Fruit fly (Drosophila melanogaster) whole organism, embryonic: Measurements from ENCODE around the gene BCL7-like.

Experiments
- Antp ChIP-seq: fragments of 200-800 bp; sonication (Bioruptor generic); optimal IDR thresholded peaks from 3 replicates; lab custom pipeline; 2016; ENCODE audit warnings: missing biosample characterization, missing genetic modification characterization
- Atf6 ChIP-seq: fragments of 200-800 bp; sonication (Bioruptor generic); IDR thresholded peaks from 2 replicates; pipeline ENCODE4 v1.3.6; 2022; ENCODE audit warnings: missing biosample characterization, missing genetic modification characterization
- B-H1 ChIP-seq: fragments of 200-800 bp; sonication (Bioruptor generic); IDR thresholded peaks from 3 replicates; pipeline ENCODE4 v1.3.6; 2022; ENCODE audit warnings: missing biosample characterization, missing genetic modification characterization
- CG10543 ChIP-seq: fragments of 200-800 bp; sonication (Bioruptor generic); optimal IDR thresholded peaks from 3 replicates; lab custom pipeline; 2017; ENCODE audit warnings: missing biosample characterization, mild to moderate bottlenecking, missing genetic modification characterization, moderate library complexity
- CG10565 ChIP-seq: fragments of 200-800 bp; sonication (Bioruptor generic); optimal IDR thresholded peaks from 3 replicates; lab custom pipeline; 2016; ENCODE audit warnings: missing biosample characterization, mild to moderate bottlenecking, missing genetic modification characterization
- CG11560 ChIP-seq: fragments of 200-800 bp; sonication (Bioruptor generic); IDR thresholded peaks from 3 replicates; pipeline ENCODE4 v1.3.6; 2022; ENCODE audit warnings: missing biosample characterization, missing genetic modification characterization
- CG11695 ChIP-seq: fragments of 200-800 bp; sonication (Bioruptor generic); IDR thresholded peaks from 3 replicates; pipeline ENCODE4 v1.3.6; 2022; ENCODE audit warnings: missing biosample characterization, missing genetic modification characterization
- CG13123 ChIP-seq: fragments of 200-800 bp; sonication (Bioruptor generic); optimal IDR thresholded peaks from 2 replicates; lab custom pipeline; 2016; ENCODE audit warnings: missing biosample characterization, missing genetic modification characterization
- CG15073 ChIP-seq: fragments of 200-800 bp; sonication (Bioruptor generic); optimal IDR thresholded peaks from 2 replicates; lab custom pipeline; 2016; ENCODE audit warnings: missing biosample characterization, missing genetic modification characterization
- CG15514 ChIP-seq: fragments of 200-800 bp; sonication (Bioruptor generic); optimal IDR thresholded peaks from 3 replicates; lab custom pipeline; 2017; ENCODE audit warnings: missing biosample characterization, missing genetic modification characterization, mild to moderate bottlenecking, moderate library complexity, missing genetic modification reagents
- CG17385 ChIP-seq: fragments of 200-800 bp; sonication (Bioruptor generic); optimal IDR thresholded peaks from 3 replicates; lab custom pipeline; 2018; ENCODE audit warnings: missing biosample characterization, mild to moderate bottlenecking, missing genetic modification characterization
- CG17568 ChIP-seq: fragments of 200-800 bp; sonication (Bioruptor generic); optimal IDR thresholded peaks from 2 replicates; lab custom pipeline; 2018; ENCODE audit warnings: missing biosample characterization, mild to moderate bottlenecking, missing genetic modification characterization, moderate library complexity
- CG17829 ChIP-seq: fragments of 200-800 bp; optimal IDR thresholded peaks from 2 replicates; lab custom pipeline; 2019; ENCODE audit warnings: missing biosample characterization, mild to moderate bottlenecking, missing genetic modification characterization, moderate library complexity
- CG17912 ChIP-seq: fragments of 200-800 bp; sonication (Bioruptor generic); optimal IDR thresholded peaks from 2 replicates; lab custom pipeline; 2018; ENCODE audit warnings: missing biosample characterization, mild to moderate bottlenecking, missing genetic modification characterization
- CG18011 ChIP-seq: fragments of 200-800 bp; sonication (Bioruptor generic); optimal IDR thresholded peaks from 2 replicates; lab custom pipeline; 2017; ENCODE audit warnings: missing biosample characterization, missing genetic modification characterization, mild to moderate bottlenecking, moderate library complexity, missing genotype
- CG4360 ChIP-seq: fragments of 200-800 bp; sonication (Bioruptor generic); IDR thresholded peaks from 2 replicates; pipeline ENCODE4 v1.3.6; 2022; ENCODE audit warnings: missing biosample characterization, missing genetic modification characterization
- CG8290 ChIP-seq, 3 experiments: fragments of 200-800 bp; sonication (Bioruptor generic); optimal IDR thresholded peaks; 2 replicates each; lab custom pipeline; 2016 to 2019; ENCODE audit warnings: missing biosample characterization in 3 of 3, missing genetic modification characterization in 3 of 3, mild to moderate bottlenecking in 2 of 3, moderate library complexity in 1 of 3
- CG8359 ChIP-seq: fragments of 200-800 bp; sonication (Bioruptor generic); optimal IDR thresholded peaks from 2 replicates; lab custom pipeline; 2017; ENCODE audit warnings: missing biosample characterization, mild to moderate bottlenecking, missing genetic modification characterization, borderline replicate concordance
- CTCF ChIP-seq: fragments of 200-800 bp; sonication (Bioruptor generic); optimal IDR thresholded peaks from 2 replicates; lab custom pipeline; 2017; ENCODE audit warnings: missing biosample characterization, mild to moderate bottlenecking, missing genetic modification characterization, moderate library complexity
- Dek ChIP-seq: fragments of 200-800 bp; sonication (Bioruptor generic); optimal IDR thresholded peaks from 3 replicates; lab custom pipeline; 2019; ENCODE audit warnings: missing biosample characterization, mild to moderate bottlenecking, missing genetic modification characterization, moderate library complexity
- Doc2 ChIP-seq: fragments of 200-800 bp; sonication (Bioruptor generic); IDR thresholded peaks from 2 replicates; pipeline ENCODE4 v1.3.6; 2022; ENCODE audit warnings: missing biosample characterization, missing genetic modification characterization
- E2f1 ChIP-seq: fragments of 200-800 bp; sonication (Bioruptor generic); IDR thresholded peaks from 2 replicates; pipeline ENCODE4 v1.3.6; 2022; ENCODE audit warnings: missing biosample characterization, missing genetic modification characterization
- Fer3 ChIP-seq: fragments of 200-800 bp; sonication (Bioruptor generic); optimal IDR thresholded peaks from 2 replicates; lab custom pipeline; 2018; ENCODE audit warnings: missing biosample characterization, mild to moderate bottlenecking, missing genetic modification characterization, moderate library complexity
- Mes4 ChIP-seq: fragments of 200-800 bp; sonication (Bioruptor generic); optimal IDR thresholded peaks from 2 replicates; lab custom pipeline; 2016; ENCODE audit warnings: missing biosample characterization, missing genetic modification characterization
- Pdp1 ChIP-seq, 2 experiments: fragments of 200-800 bp; sonication (Bioruptor generic); optimal IDR thresholded peaks; 3 replicates each; lab custom pipeline; 2016; ENCODE audit warnings: missing biosample characterization in 2 of 2, missing genetic modification characterization in 2 of 2, mild to moderate bottlenecking in 1 of 2, moderate library complexity in 1 of 2
- Poxn ChIP-seq: fragments of 200-800 bp; sonication (Bioruptor generic); IDR thresholded peaks from 2 replicates; pipeline ENCODE4 v1.3.6; 2022; ENCODE audit warnings: missing biosample characterization, missing genetic modification characterization
- Ravus ChIP-seq: fragments of 200-800 bp; sonication (Bioruptor generic); IDR thresholded peaks from 2 replicates; pipeline ENCODE4 v1.3.6; 2022; ENCODE audit warnings: missing biosample characterization, missing genetic modification characterization
- Scr ChIP-seq: fragments of 200-800 bp; sonication (Bioruptor generic); IDR thresholded peaks from 2 replicates; pipeline ENCODE4 v1.3.6; 2022; ENCODE audit warnings: missing biosample characterization, missing genetic modification characterization; ENCODE audit not compliant: partially characterized antibody
- Stat92E ChIP-seq, 3 experiments: fragments of >200 bp in 2 of 3; fragments of 200-800 bp in 1 of 3; sonication (Bioruptor generic) in 1 of 3; optimal IDR thresholded peaks; 2 replicates each; lab custom pipeline; 2017 to 2019; ENCODE audit warnings: missing biosample characterization in 3 of 3, missing genetic modification characterization in 3 of 3, mild to moderate bottlenecking in 1 of 3, moderate library complexity in 1 of 3
- Xbp1 ChIP-seq: fragments of 200-800 bp; sonication (Bioruptor generic); optimal IDR thresholded peaks from 3 replicates; lab custom pipeline; 2016; ENCODE audit warnings: missing biosample characterization, mild to moderate bottlenecking, missing genetic modification characterization
- amos ChIP-seq: fragments of 200-800 bp; sonication (Bioruptor generic); IDR thresholded peaks from 2 replicates; pipeline ENCODE4 v1.3.6; 2022; ENCODE audit warnings: missing biosample characterization, missing genetic modification characterization; ENCODE audit not compliant: partially characterized antibody
- ara ChIP-seq: fragments of 200-800 bp; sonication (Bioruptor generic); IDR thresholded peaks from 2 replicates; pipeline ENCODE4 v1.3.6; 2022; ENCODE audit warnings: missing biosample characterization, missing genetic modification characterization
- bowl ChIP-seq: fragments of 200-800 bp; sonication (Bioruptor generic); IDR thresholded peaks from 2 replicates; pipeline ENCODE4 v1.3.6; 2022; ENCODE audit warnings: missing biosample characterization, missing genetic modification characterization
- crc ChIP-seq: fragments of 200-800 bp; sonication (Bioruptor generic); optimal IDR thresholded peaks from 2 replicates; lab custom pipeline; 2016; ENCODE audit warnings: missing biosample characterization, missing genetic modification characterization
- danr ChIP-seq: fragments of 200-800 bp; sonication (Bioruptor generic); IDR thresholded peaks from 2 replicates; pipeline ENCODE4 v1.3.6; 2022; ENCODE audit warnings: missing biosample characterization, missing genetic modification characterization
- emc ChIP-seq: fragments of 200-800 bp; sonication (Bioruptor generic); optimal IDR thresholded peaks from 2 replicates; lab custom pipeline; 2016; ENCODE audit warnings: missing biosample characterization, missing genetic modification characterization
- fd96Cb ChIP-seq: fragments of 200-800 bp; sonication (Bioruptor generic); optimal IDR thresholded peaks from 2 replicates; lab custom pipeline; 2018; ENCODE audit warnings: missing biosample characterization, mild to moderate bottlenecking, missing genetic modification characterization, moderate library complexity
- her ChIP-seq: fragments of 200-800 bp; sonication (Bioruptor generic); optimal IDR thresholded peaks from 2 replicates; lab custom pipeline; 2016; ENCODE audit warnings: missing biosample characterization, missing genetic modification characterization
- ken ChIP-seq: fragments of 200-800 bp; sonication (Bioruptor generic); IDR thresholded peaks from 3 replicates; pipeline ENCODE4 v1.3.6; 2022; ENCODE audit warnings: missing biosample characterization, missing genetic modification characterization
- knrl ChIP-seq: fragments of 200-800 bp; sonication (Bioruptor generic); IDR thresholded peaks from 3 replicates; pipeline ENCODE4 v1.3.6; 2022; ENCODE audit warnings: missing biosample characterization, missing genetic modification characterization; ENCODE audit not compliant: partially characterized antibody
- p53 ChIP-seq: fragments of 200-800 bp; sonication (Bioruptor generic); optimal IDR thresholded peaks from 2 replicates; lab custom pipeline; 2016; ENCODE audit warnings: missing biosample characterization, missing genetic modification characterization
- phol ChIP-seq: fragments of 200-800 bp; sonication (Bioruptor generic); optimal IDR thresholded peaks from 3 replicates; lab custom pipeline; 2018; ENCODE audit warnings: missing biosample characterization, mild to moderate bottlenecking, missing genetic modification characterization, moderate library complexity
- slp2 ChIP-seq: fragments of 200-800 bp; sonication (Bioruptor generic); optimal IDR thresholded peaks from 2 replicates; lab custom pipeline; 2016; ENCODE audit warnings: missing biosample characterization, missing genetic modification characterization
- sna ChIP-seq: fragments of 200-800 bp; sonication (Bioruptor generic); IDR thresholded peaks from 2 replicates; pipeline ENCODE4 v1.3.6; 2022; ENCODE audit warnings: missing biosample characterization, missing genetic modification characterization; ENCODE audit not compliant: partially characterized antibody
- sr ChIP-seq: fragments of 200-800 bp; sonication (Bioruptor generic); IDR thresholded peaks from 3 replicates; pipeline ENCODE4 v1.3.6; 2022; ENCODE audit warnings: missing biosample characterization, missing genetic modification characterization
- tup ChIP-seq: fragments of 200-800 bp; sonication (Bioruptor generic); optimal IDR thresholded peaks from 2 replicates; lab custom pipeline; 2016; ENCODE audit warnings: missing biosample characterization, mild to moderate bottlenecking, missing genetic modification characterization, moderate library complexity
- zen2 ChIP-seq: fragments of 200-800 bp; sonication (Bioruptor generic); IDR thresholded peaks from 3 replicates; pipeline ENCODE4 v1.3.6; 2022; ENCODE audit warnings: missing biosample characterization, missing genetic modification characterization; ENCODE audit not compliant: partially characterized antibody

BCL7-like gene

dm6 chrX:9352112-9353096 is 4.0 kb upstream of the BCL7-like start (continued):
- TF ChIP-seq CG4360 (peak; percentile 46), Xbp1 (peak; percentile 84), B-H1 (peak; percentile 69), CTCF (GFP tag; lab: Kevin White, UChicago) (peak; percentile 24), tup (peak; percentile 25), Mes4 (GFP tag; lab: Kevin White, UChicago) (no peak), CG13123 (GFP tag; lab: Kevin White, UChicago) (peak; percentile 5), CG17568 (GFP tag; lab: Kevin White, UChicago) (peak; percentile 65), knrl (GFP tag; lab: Robert Waterston, UW) (no peak), Stat92E (GFP tag; optimal IDR thresholded peaks at IDR 0.05; lab: Kevin White, UChicago) (no peak), E2f1 (GFP tag; lab: Robert Waterston, UW) (peak; percentile 70), CG15073 (no peak), Doc2 (no peak), Pdp1 (GFP tag; optimal IDR thresholded peaks at IDR 0.05; lab: Kevin White, UChicago) (peak; percentile 63 to 75), bowl (no peak; the same call in 1 of the 2 replicates), CG18011 (GFP tag; lab: Kevin White, UChicago) (peak; percentile 58), amos (GFP tag; lab: Robert Waterston, UW) (no peak), zen2 (GFP tag; lab: Robert Waterston, UW) (no peak), CG17385 (GFP tag; lab: Kevin White, UChicago) (peak; percentile 81), slp2 (GFP tag; lab: Kevin White, UChicago) (peak; percentile 46), emc (GFP tag; lab: Kevin White, UChicago) (peak; percentile 29), p53 (GFP tag; lab: Kevin White, UChicago) (no peak), fd96Cb (tag; lab: Kevin White, UChicago) (peak; percentile 83), ara (GFP tag; lab: Robert Waterston, UW) (peak; percentile 75), CG8359 (GFP tag; lab: Kevin White, UChicago) (peak; percentile 51), crc (peak; percentile 55), Ravus (GFP tag; lab: Robert Waterston, UW) (peak; percentile 60), CG10565 (no peak), CG17829 (tag; lab: Kevin White, UChicago) (peak; percentile 82), Poxn (GFP tag; lab: Robert Waterston, UW) (peak; percentile 67), sna (GFP tag; lab: Robert Waterston, UW) (no peak), CG11695 (GFP tag; lab: Robert Waterston, UW) (peak; percentile 84), Fer3 (tag; lab: Kevin White, UChicago) (peak; percentile 89), her (GFP tag; lab: Kevin White, UChicago) (peak; percentile 40), danr (GFP tag; lab: Robert Waterston, UW) (peak; percentile 66), CG10543 (GFP tag; lab: Kevin White, UChicago) (peak; percentile 70), CG17912 (GFP tag; lab: Kevin White, UChicago) (no peak), phol (tag; lab: Kevin White, UChicago) (peak; percentile 84), CG8290 (GFP tag; optimal IDR thresholded peaks at IDR 0.05; lab: Kevin White, UChicago) (no peak), CG8290 (tag; optimal IDR thresholded peaks at IDR 0.05; lab: Kevin White, UChicago) (peak in 1 of 2 experiments; percentile 88), Scr (GFP tag; lab: Robert Waterston, UW) (no peak), CG11560 (tag; lab: Robert Waterston, UW) (peak; percentile 37; the same call in 1 of the 3 replicates), CG15514 (peak; percentile 77), Dek (tag; lab: Kevin White, UChicago) (peak; percentile 84), sr (GFP tag; lab: Robert Waterston, UW) (no peak), Antp (GFP tag; lab: Kevin White, UChicago) (peak; percentile 47), ken (peak; percentile 70), Atf6 (GFP tag; lab: Robert Waterston, UW) (peak; percentile 84)
